Fruit fly (Drosophila melanogaster) whole organism, embryonic: ENCODE data around the gene GstD10.

Source experiments
- Awh ChIP-seq: fragments of 200-800 bp; sonication (Bioruptor generic); IDR thresholded peaks from 2 replicates; pipeline ENCODE4, ENCODE4 v1.3.6; 2022; ENCODE audit warnings: missing biosample characterization, missing genetic modification characterization
- Bgb ChIP-seq: fragments of 200-800 bp; sonication (Bioruptor generic); IDR thresholded peaks from 2 replicates; pipeline ENCODE4 v1.3.6; 2022; ENCODE audit warnings: missing biosample characterization, missing genetic modification characterization; ENCODE audit not compliant: partially characterized antibody
- CG10543 ChIP-seq: fragments of 200-800 bp; sonication (Bioruptor generic); optimal IDR thresholded peaks from 3 replicates; lab custom pipeline; 2017; ENCODE audit warnings: missing biosample characterization, mild to moderate bottlenecking, missing genetic modification characterization, moderate library complexity
- CG11085 ChIP-seq: fragments of 200-800 bp; sonication (Bioruptor generic); IDR thresholded peaks from 2 replicates; pipeline ENCODE4 v1.3.6; 2022; ENCODE audit warnings: missing biosample characterization, missing genetic modification characterization
- CG12391 ChIP-seq: fragments of 200-800 bp; sonication (Bioruptor generic); optimal IDR thresholded peaks from 3 replicates; lab custom pipeline; 2018; ENCODE audit warnings: missing biosample characterization, mild to moderate bottlenecking, missing genetic modification characterization, moderate library complexity
- CG13296 ChIP-seq: fragments of 200-800 bp; sonication (Bioruptor generic); optimal IDR thresholded peaks from 3 replicates; lab custom pipeline; 2018; ENCODE audit warnings: missing biosample characterization, mild to moderate bottlenecking, missing genetic modification characterization
- CG13424 ChIP-seq: fragments of 200-800 bp; sonication (Bioruptor generic); optimal IDR thresholded peaks from 2 replicates; lab custom pipeline; 2019; ENCODE audit warnings: missing biosample characterization, mild to moderate bottlenecking, missing genetic modification characterization, moderate library complexity
- CG14050 ChIP-seq: fragments of 200-800 bp; sonication (Bioruptor generic); IDR thresholded peaks from 3 replicates; pipeline ENCODE4 v1.3.6; 2022; ENCODE audit warnings: missing biosample characterization, missing genetic modification characterization
- CG15269 ChIP-seq: fragments of 200-800 bp; sonication (Bioruptor generic); optimal IDR thresholded peaks from 2 replicates; lab custom pipeline; 2018; ENCODE audit warnings: missing biosample characterization, mild to moderate bottlenecking, missing genetic modification characterization, moderate library complexity
- CG1603 ChIP-seq: fragments of 200-800 bp; sonication (Bioruptor generic); optimal IDR thresholded peaks from 2 replicates; lab custom pipeline; 2019; ENCODE audit warnings: missing biosample characterization, mild to moderate bottlenecking, missing genetic modification characterization, moderate library complexity
- CG1832 ChIP-seq: fragments of 200-800 bp; sonication (Bioruptor generic); optimal IDR thresholded peaks from 2 replicates; lab custom pipeline; 2017; ENCODE audit warnings: missing biosample characterization, mild to moderate bottlenecking, missing genetic modification characterization, inconsistent platforms
- CG32772 ChIP-seq: fragments of 200-800 bp; sonication (Bioruptor generic); IDR thresholded peaks from 2 replicates; pipeline ENCODE4 v1.3.6; 2022; ENCODE audit warnings: missing biosample characterization, missing genetic modification characterization
- CG4328 ChIP-seq: fragments of 200-800 bp; sonication (Bioruptor generic); optimal IDR thresholded peaks from 3 replicates; lab custom pipeline; 2017; ENCODE audit warnings: missing biosample characterization, missing genetic modification reagents, missing genetic modification characterization
- CG4820 ChIP-seq: fragments of 200-800 bp; sonication (Bioruptor generic); optimal IDR thresholded peaks from 3 replicates; lab custom pipeline; 2016; ENCODE audit warnings: missing biosample characterization, missing genetic modification characterization
- CG5180 ChIP-seq: fragments of 200-800 bp; sonication (Bioruptor generic); optimal IDR thresholded peaks from 3 replicates; lab custom pipeline; 2017; ENCODE audit warnings: missing biosample characterization, missing genetic modification characterization, mild to moderate bottlenecking, moderate library complexity, missing genetic modification reagents
- CG5245 ChIP-seq: fragments of 200-800 bp; sonication (Bioruptor generic); optimal IDR thresholded peaks from 3 replicates; lab custom pipeline; 2016; ENCODE audit warnings: missing biosample characterization, missing genetic modification characterization
- CG8359 ChIP-seq: fragments of 200-800 bp; sonication (Bioruptor generic); optimal IDR thresholded peaks from 2 replicates; lab custom pipeline; 2017; ENCODE audit warnings: missing biosample characterization, mild to moderate bottlenecking, missing genetic modification characterization, borderline replicate concordance
- CG9215 ChIP-seq: fragments of 200-800 bp; sonication (Bioruptor generic); IDR thresholded peaks from 2 replicates; pipeline ENCODE4 v1.3.6; 2022; ENCODE audit warnings: missing biosample characterization, missing genetic modification characterization
- CG9727 ChIP-seq: fragments of 200-800 bp; sonication (Bioruptor generic); optimal IDR thresholded peaks from 3 replicates; lab custom pipeline; 2017; ENCODE audit warnings: missing biosample characterization, mild to moderate bottlenecking, missing genetic modification characterization
- CoRest ChIP-seq: fragments of 200-800 bp; sonication (Bioruptor generic); optimal IDR thresholded peaks from 3 replicates; lab custom pipeline; 2018; ENCODE audit warnings: missing biosample characterization, mild to moderate bottlenecking, missing genetic modification characterization, moderate library complexity
- Deaf1 ChIP-seq: fragments of 200-800 bp; optimal IDR thresholded peaks from 3 replicates; lab custom pipeline; 2019; ENCODE audit warnings: missing biosample characterization, mild to moderate bottlenecking, missing genetic modification characterization, moderate library complexity
- Dp ChIP-seq: fragments of 200-800 bp; sonication (Bioruptor generic); optimal IDR thresholded peaks from 2 replicates; lab custom pipeline; 2018; ENCODE audit warnings: missing biosample characterization, mild to moderate bottlenecking, missing genetic modification characterization, moderate library complexity
- E2f1 ChIP-seq: fragments of 200-800 bp; sonication (Bioruptor generic); IDR thresholded peaks from 2 replicates; pipeline ENCODE4 v1.3.6; 2022; ENCODE audit warnings: missing biosample characterization, missing genetic modification characterization
- Hey ChIP-seq: fragments of 200-800 bp; sonication (Bioruptor generic); optimal IDR thresholded peaks from 3 replicates; lab custom pipeline; 2018; ENCODE audit warnings: missing biosample characterization, mild to moderate bottlenecking, missing genetic modification characterization
- Hr51 ChIP-seq, 2 experiments: fragments of 200-800 bp; sonication (Bioruptor generic); optimal IDR thresholded peaks; 2 replicates in 1 of 2; 3 replicates in 1 of 2; lab custom pipeline; 2016 to 2018; ENCODE audit warnings: missing biosample characterization in 2 of 2, missing genetic modification characterization in 2 of 2, mild to moderate bottlenecking in 1 of 2, moderate library complexity in 1 of 2
- Hsf ChIP-seq: fragments of 200-800 bp; sonication (Bioruptor generic); optimal IDR thresholded peaks from 3 replicates; lab custom pipeline; 2016; ENCODE audit warnings: missing biosample characterization, missing genetic modification characterization
- Nf-YA ChIP-seq: fragments of 200-800 bp; sonication (Bioruptor generic); IDR thresholded peaks from 2 replicates; pipeline ENCODE4 v1.3.6; 2022; ENCODE audit warnings: missing biosample characterization, missing genetic modification characterization
- Pdp1 ChIP-seq, 2 experiments: fragments of 200-800 bp; sonication (Bioruptor generic); optimal IDR thresholded peaks; 3 replicates each; lab custom pipeline; 2016; ENCODE audit warnings: missing biosample characterization in 2 of 2, missing genetic modification characterization in 2 of 2, mild to moderate bottlenecking in 1 of 2, moderate library complexity in 1 of 2
- Trl ChIP-seq, 3 experiments: fragments of >200 bp in 2 of 3; fragments of 200-800 bp in 1 of 3; sonication (Bioruptor generic) in 1 of 3; optimal IDR thresholded peaks; 2 replicates in 1 of 3; 3 replicates in 2 of 3; lab custom pipeline; 2016 to 2017; ENCODE audit warnings: missing biosample characterization in 1 of 3, missing genetic modification characterization in 1 of 3
- Xbp1 ChIP-seq: fragments of 200-800 bp; sonication (Bioruptor generic); optimal IDR thresholded peaks from 3 replicates; lab custom pipeline; 2016; ENCODE audit warnings: missing biosample characterization, mild to moderate bottlenecking, missing genetic modification characterization
- abd-A ChIP-seq: fragments of 200-800 bp; sonication (Bioruptor generic); optimal IDR thresholded peaks from 3 replicates; lab custom pipeline; 2019; ENCODE audit warnings: missing biosample characterization, mild to moderate bottlenecking, missing genetic modification characterization, moderate library complexity
- aop ChIP-seq: fragments of 200-800 bp; sonication (Bioruptor generic); IDR thresholded peaks from 2 replicates; pipeline ENCODE4 v1.3.6; 2022; ENCODE audit warnings: missing biosample characterization, missing genetic modification characterization
- bigmax ChIP-seq: fragments of 200-800 bp; sonication (Bioruptor generic); optimal IDR thresholded peaks from 2 replicates; lab custom pipeline; 2018; ENCODE audit warnings: missing biosample characterization, mild to moderate bottlenecking, missing genetic modification characterization
- crc ChIP-seq: fragments of 200-800 bp; sonication (Bioruptor generic); optimal IDR thresholded peaks from 2 replicates; lab custom pipeline; 2016; ENCODE audit warnings: missing biosample characterization, missing genetic modification characterization
- dan ChIP-seq: fragments of 200-800 bp; sonication (Bioruptor generic); IDR thresholded peaks from 2 replicates; pipeline ENCODE4 v1.3.6; 2022; ENCODE audit warnings: missing biosample characterization, missing genetic modification characterization
- en ChIP-seq: fragments of 200-800 bp; sonication (Bioruptor generic); optimal IDR thresholded peaks from 2 replicates; lab custom pipeline; 2016; ENCODE audit warnings: missing biosample characterization, missing genetic modification characterization
- fru ChIP-seq: fragments of >200 bp; optimal IDR thresholded peaks from 2 replicates; lab custom pipeline; 2017
- gce ChIP-seq: fragments of 200-800 bp; sonication (Bioruptor generic); IDR thresholded peaks from 3 replicates; pipeline ENCODE4 v1.3.6; 2022; ENCODE audit warnings: missing biosample characterization, missing genetic modification characterization
- h ChIP-seq: fragments of >200 bp; optimal IDR thresholded peaks from 2 replicates; lab custom pipeline; 2017
- mirr ChIP-seq: fragments of 200-800 bp; sonication (Bioruptor generic); optimal IDR thresholded peaks from 3 replicates; lab custom pipeline; 2018; ENCODE audit warnings: missing biosample characterization, mild to moderate bottlenecking, missing genetic modification characterization
- nerfin-1 ChIP-seq: fragments of 200-800 bp; sonication (Bioruptor generic); optimal IDR thresholded peaks from 3 replicates; lab custom pipeline; 2019; ENCODE audit warnings: missing biosample characterization, mild to moderate bottlenecking, missing genetic modification characterization, moderate library complexity
- oc ChIP-seq: fragments of 200-800 bp; sonication (Bioruptor generic); optimal IDR thresholded peaks from 2 replicates; lab custom pipeline; 2018; ENCODE audit warnings: missing biosample characterization, mild to moderate bottlenecking, missing genetic modification characterization, moderate library complexity
- pros ChIP-seq: fragments of 200-800 bp; sonication (Bioruptor generic); optimal IDR thresholded peaks from 3 replicates; lab custom pipeline; 2019; ENCODE audit warnings: missing biosample characterization, mild to moderate bottlenecking, missing genetic modification characterization, moderate library complexity
- ro ChIP-seq: fragments of 200-800 bp; sonication (Bioruptor generic); IDR thresholded peaks from 2 replicates; pipeline ENCODE4 v1.3.6; 2022; ENCODE audit warnings: missing biosample characterization, missing genetic modification characterization
- run ChIP-seq: fragments of 200-800 bp; sonication (Bioruptor generic); optimal IDR thresholded peaks from 3 replicates; lab custom pipeline; 2018; ENCODE audit warnings: missing biosample characterization, mild to moderate bottlenecking, missing genetic modification characterization
- shn ChIP-seq: fragments of 200-800 bp; sonication (Bioruptor generic); optimal IDR thresholded peaks from 3 replicates; lab custom pipeline; 2016; ENCODE audit warnings: missing biosample characterization, missing genetic modification characterization
- sima ChIP-seq: fragments of 200-800 bp; sonication (Bioruptor generic); optimal IDR thresholded peaks from 2 replicates; lab custom pipeline; 2016; ENCODE audit warnings: missing biosample characterization, missing genetic modification characterization
- slbo ChIP-seq: fragments of 200-800 bp; sonication (Bioruptor generic); IDR thresholded peaks from 2 replicates; pipeline ENCODE4 v1.3.6; 2022; ENCODE audit warnings: missing biosample characterization, missing genetic modification characterization
- sr ChIP-seq: fragments of 200-800 bp; sonication (Bioruptor generic); IDR thresholded peaks from 3 replicates; pipeline ENCODE4 v1.3.6; 2022; ENCODE audit warnings: missing biosample characterization, missing genetic modification characterization
- sug ChIP-seq: fragments of 200-800 bp; optimal IDR thresholded peaks from 2 replicates; lab custom pipeline; 2019; ENCODE audit warnings: missing biosample characterization, mild to moderate bottlenecking, missing genetic modification characterization, moderate library complexity
- toy ChIP-seq: fragments of 200-800 bp; sonication (Bioruptor generic); IDR thresholded peaks from 2 replicates; pipeline ENCODE4 v1.3.6; 2022; ENCODE audit warnings: missing biosample characterization, missing genetic modification characterization
- z ChIP-seq: fragments of 200-800 bp; sonication (Bioruptor generic); IDR thresholded peaks from 3 replicates; pipeline ENCODE4 v1.3.6; 2022; ENCODE audit warnings: missing biosample characterization, missing genetic modification characterization

The GstD10 gene

dm6 chr3R:12329827-12330226, 35.7 kb downstream of the GstD10 start:
- TF ChIP-seq Deaf1 (peak; percentile 43), CG14050 (GFP tag; lab: Robert Waterston, UW) (no peak), CG4820 (GFP tag; lab: Kevin White, UChicago) (no peak), CG15269 (tag; lab: Kevin White, UChicago) (no peak), CG9727 (GFP tag; lab: Kevin White, UChicago) (no peak), oc (tag; lab: Kevin White, UChicago) (peak; percentile 50), CG5245 (GFP tag; lab: Kevin White, UChicago) (no peak), gce (GFP tag; lab: Robert Waterston, UW) (no peak), Nf-YA (GFP tag; lab: Robert Waterston, UW) (no peak), CoRest (tag; lab: Kevin White, UChicago) (no peak), dan (GFP tag; lab: Robert Waterston, UW) (no peak), Awh (GFP tag; lab: Robert Waterston, UW) (no peak), Bgb (peak; percentile 14; the same call in 1 of the 2 replicates), CG12391 (no peak), en (GFP tag; lab: Kevin White, UChicago) (no peak), Dp (no peak), CG1603 (no peak), Trl (optimal IDR thresholded peaks at IDR 0.05; lab: Kevin White, UChicago) (no peak), Trl (GFP tag; optimal IDR thresholded peaks at IDR 0.05; lab: Kevin White, UChicago) (no peak), CG13296 (GFP tag; lab: Kevin White, UChicago) (no peak), CG32772 (GFP tag; lab: Robert Waterston, UW) (no peak), bigmax (GFP tag; lab: Kevin White, UChicago) (no peak), shn (GFP tag; lab: Kevin White, UChicago) (no peak), h (lab: Kevin White, UChicago) (no peak), aop (no peak), abd-A (tag; lab: Kevin White, UChicago) (peak; percentile 43), mirr (GFP tag; lab: Kevin White, UChicago) (peak; percentile 50), fru (lab: Kevin White, UChicago) (no peak), Hr51 (GFP tag; optimal IDR thresholded peaks at IDR 0.05; lab: Kevin White, UChicago) (peak in 1 of 2 experiments; percentile 25), CG10543 (GFP tag; lab: Kevin White, UChicago) (no peak), Hsf (no peak), crc (no peak), Xbp1 (GFP tag; lab: Kevin White, UChicago) (no peak), Hey (peak; percentile 85), CG13424 (tag; lab: Kevin White, UChicago) (no peak), CG9215 (GFP tag; lab: Robert Waterston, UW) (no peak), E2f1 (GFP tag; lab: Robert Waterston, UW) (no peak), Pdp1 (GFP tag; optimal IDR thresholded peaks at IDR 0.05; lab: Kevin White, UChicago) (no peak), z (GFP tag; lab: Robert Waterston, UW) (no peak), CG1832 (GFP tag; lab: Kevin White, UChicago) (no peak), pros (GFP tag; lab: Kevin White, UChicago) (no peak), sima (GFP tag; lab: Kevin White, UChicago) (no peak), CG4328 (GFP tag; lab: Kevin White, UChicago) (no peak), CG5180 (GFP tag; lab: Kevin White, UChicago) (no peak), run (tag; lab: Kevin White, UChicago) (peak; percentile 93), sug (tag; lab: Kevin White, UChicago) (no peak), toy (GFP tag; lab: Robert Waterston, UW) (no peak), slbo (GFP tag; lab: Robert Waterston, UW) (no peak), ro (GFP tag; lab: Robert Waterston, UW) (no peak), CG8359 (GFP tag; lab: Kevin White, UChicago) (no peak), nerfin-1 (tag; lab: Kevin White, UChicago) (peak; percentile 59), sr (no peak), CG11085 (no peak)
